Fruit fly (Drosophila melanogaster) whole organism, embryonic: ENCODE results near the gene CG14868.

Experiments
- Antp ChIP-seq: fragments of 200-800 bp; sonication (Bioruptor generic); optimal IDR thresholded peaks from 3 replicates; lab custom pipeline; 2016; ENCODE audit warnings: missing biosample characterization, missing genetic modification characterization
- B-H2 ChIP-seq: fragments of 200-800 bp; sonication (Bioruptor generic); optimal IDR thresholded peaks from 2 replicates; lab custom pipeline; 2018; ENCODE audit warnings: missing biosample characterization, mild to moderate bottlenecking, missing genetic modification characterization
- Blimp-1 ChIP-seq: fragments of 200-800 bp; sonication (Bioruptor generic); optimal IDR thresholded peaks from 3 replicates; lab custom pipeline; 2018; ENCODE audit warnings: missing biosample characterization, missing genetic modification characterization, mild to moderate bottlenecking, moderate library complexity, missing genetic modification reagents
- CG10147 ChIP-seq: fragments of 200-800 bp; sonication (Bioruptor generic); optimal IDR thresholded peaks from 2 replicates; lab custom pipeline; 2019; ENCODE audit warnings: missing biosample characterization, mild to moderate bottlenecking, missing genetic modification characterization, moderate library complexity
- CG10959 ChIP-seq: fragments of 200-800 bp; sonication (Bioruptor generic); IDR thresholded peaks from 2 replicates; pipeline ENCODE4 v1.3.6; 2022; ENCODE audit warnings: missing biosample characterization, missing genetic modification characterization
- CG14441 ChIP-seq: fragments of 200-800 bp; sonication (Bioruptor generic); IDR thresholded peaks from 2 replicates; pipeline ENCODE4 v1.3.6; 2022; ENCODE audit warnings: missing biosample characterization, missing genetic modification characterization
- CG15269 ChIP-seq: fragments of 200-800 bp; sonication (Bioruptor generic); optimal IDR thresholded peaks from 2 replicates; lab custom pipeline; 2018; ENCODE audit warnings: missing biosample characterization, mild to moderate bottlenecking, missing genetic modification characterization, moderate library complexity
- CG1603 ChIP-seq: fragments of 200-800 bp; sonication (Bioruptor generic); optimal IDR thresholded peaks from 2 replicates; lab custom pipeline; 2019; ENCODE audit warnings: missing biosample characterization, mild to moderate bottlenecking, missing genetic modification characterization, moderate library complexity
- CG16813 ChIP-seq: fragments of 200-800 bp; sonication (Bioruptor generic); IDR thresholded peaks from 3 replicates; pipeline ENCODE4 v1.3.6; 2022; ENCODE audit warnings: missing biosample characterization, missing genetic modification characterization; ENCODE audit not compliant: partially characterized antibody
- CG2712 ChIP-seq: fragments of 200-800 bp; optimal IDR thresholded peaks from 3 replicates; lab custom pipeline; 2019; ENCODE audit warnings: missing biosample characterization, mild to moderate bottlenecking, missing genetic modification characterization, moderate library complexity
- CG34376 ChIP-seq: fragments of 200-800 bp; sonication (Bioruptor generic); optimal IDR thresholded peaks from 2 replicates; lab custom pipeline; 2018; ENCODE audit warnings: missing biosample characterization, mild to moderate bottlenecking, missing genetic modification characterization
- CG5245 ChIP-seq: fragments of 200-800 bp; sonication (Bioruptor generic); optimal IDR thresholded peaks from 3 replicates; lab custom pipeline; 2016; ENCODE audit warnings: missing biosample characterization, missing genetic modification characterization
- CG6683 ChIP-seq: fragments of 200-800 bp; sonication (Bioruptor generic); optimal IDR thresholded peaks from 2 replicates; lab custom pipeline; 2017; ENCODE audit warnings: missing biosample characterization, mild to moderate bottlenecking, missing genetic modification characterization, missing genetic modification reagents
- CG7963 ChIP-seq: fragments of 200-800 bp; sonication (Bioruptor generic); IDR thresholded peaks from 3 replicates; pipeline ENCODE4 v1.3.6; 2022; ENCODE audit warnings: missing biosample characterization, missing genetic modification characterization; ENCODE audit not compliant: partially characterized antibody
- CG8388 ChIP-seq: fragments of 200-800 bp; sonication (Bioruptor generic); optimal IDR thresholded peaks from 2 replicates; lab custom pipeline; 2019; ENCODE audit warnings: missing biosample characterization, mild to moderate bottlenecking, missing genetic modification characterization, moderate library complexity
- CG8924 ChIP-seq: fragments of 200-800 bp; optimal IDR thresholded peaks from 3 replicates; lab custom pipeline; 2019; ENCODE audit warnings: missing biosample characterization, mild to moderate bottlenecking, missing genetic modification characterization, moderate library complexity
- Elba2 ChIP-seq: fragments of 200-800 bp; sonication (Bioruptor generic); optimal IDR thresholded peaks from 3 replicates; lab custom pipeline; 2016; ENCODE audit warnings: missing biosample characterization, missing genetic modification characterization
- Max ChIP-seq: fragments of 200-800 bp; sonication (Bioruptor generic); optimal IDR thresholded peaks from 2 replicates; lab custom pipeline; 2016; ENCODE audit warnings: missing biosample characterization, mild to moderate bottlenecking, missing genetic modification characterization
- Med ChIP-seq: fragments of 200-800 bp; sonication (Bioruptor generic); peaks from one replicate; lab custom pipeline; 2016; ENCODE audit warnings: missing biosample characterization, missing genetic modification characterization, mild to moderate bottlenecking, inconsistent platforms, moderate library complexity
- NC2α ChIP-seq: fragments of 200-800 bp; sonication (Bioruptor generic); optimal IDR thresholded peaks from 2 replicates; lab custom pipeline; 2016; ENCODE audit warnings: missing biosample characterization, missing genetic modification characterization
- Optix ChIP-seq: fragments of 200-800 bp; sonication (Bioruptor generic); IDR thresholded peaks from 3 replicates; pipeline ENCODE4 v1.3.6; 2022; ENCODE audit warnings: missing biosample characterization, missing genetic modification characterization
- Ptx1 ChIP-seq: fragments of 200-800 bp; sonication (Bioruptor generic); IDR thresholded peaks from 2 replicates; pipeline ENCODE4 v1.3.6; 2022; ENCODE audit warnings: missing biosample characterization, missing genetic modification characterization
- Xbp1 ChIP-seq: fragments of 200-800 bp; sonication (Bioruptor generic); optimal IDR thresholded peaks from 3 replicates; lab custom pipeline; 2016; ENCODE audit warnings: missing biosample characterization, mild to moderate bottlenecking, missing genetic modification characterization
- ap ChIP-seq: fragments of 200-800 bp; sonication (Bioruptor generic); IDR thresholded peaks from 2 replicates; pipeline ENCODE4 v1.3.6; 2022; ENCODE audit warnings: missing biosample characterization, missing genetic modification characterization
- bowl ChIP-seq: fragments of 200-800 bp; sonication (Bioruptor generic); IDR thresholded peaks from 2 replicates; pipeline ENCODE4 v1.3.6; 2022; ENCODE audit warnings: missing biosample characterization, missing genetic modification characterization
- cg ChIP-seq: fragments of 200-800 bp; sonication (Bioruptor generic); optimal IDR thresholded peaks from 3 replicates; lab custom pipeline; 2019; ENCODE audit warnings: missing biosample characterization, mild to moderate bottlenecking, missing genetic modification characterization, moderate library complexity
- chinmo ChIP-seq: fragments of 200-800 bp; sonication (Bioruptor generic); IDR thresholded peaks from 4 replicates; pipeline ENCODE4 v1.3.6; 2022; ENCODE audit warnings: missing biosample characterization, missing genetic modification characterization; ENCODE audit not compliant: partially characterized antibody
- crp ChIP-seq, 2 experiments: fragments of 200-800 bp; sonication (Bioruptor generic); optimal IDR thresholded peaks; 2 replicates in 1 of 2; 3 replicates in 1 of 2; lab custom pipeline; 2017; ENCODE audit warnings: missing biosample characterization in 2 of 2, missing genetic modification characterization in 2 of 2, mild to moderate bottlenecking in 1 of 2, moderate library complexity in 1 of 2
- dysf ChIP-seq: fragments of 200-800 bp; sonication (Bioruptor generic); IDR thresholded peaks from 3 replicates; pipeline ENCODE4 v1.3.6; 2022; ENCODE audit warnings: missing biosample characterization, missing genetic modification characterization
- esg ChIP-seq: fragments of 200-800 bp; sonication (Bioruptor generic); conservative IDR thresholded peaks from 2 replicates; pipeline ENCODE4 v1.3.6; 2022; ENCODE audit warnings: missing biosample characterization, missing genetic modification characterization
- fu2 ChIP-seq: fragments of 200-800 bp; sonication (Bioruptor generic); optimal IDR thresholded peaks from 2 replicates; lab custom pipeline; 2016; ENCODE audit warnings: missing biosample characterization, missing genetic modification characterization
- gce ChIP-seq: fragments of 200-800 bp; sonication (Bioruptor generic); IDR thresholded peaks from 3 replicates; pipeline ENCODE4 v1.3.6; 2022; ENCODE audit warnings: missing biosample characterization, missing genetic modification characterization
- grau ChIP-seq: fragments of 200-800 bp; optimal IDR thresholded peaks from 3 replicates; lab custom pipeline; 2019; ENCODE audit warnings: missing biosample characterization, mild to moderate bottlenecking, missing genetic modification characterization, moderate library complexity
- ind ChIP-seq: fragments of 200-800 bp; sonication (Bioruptor generic); optimal IDR thresholded peaks from 3 replicates; lab custom pipeline; 2016; ENCODE audit warnings: missing biosample characterization, missing genetic modification characterization
- jigr1 ChIP-seq: fragments of 200-800 bp; sonication (Bioruptor generic); IDR thresholded peaks from 3 replicates; pipeline ENCODE4 v1.3.6; 2022; ENCODE audit warnings: missing biosample characterization, missing genetic modification characterization
- kah ChIP-seq: fragments of 200-800 bp; sonication (Bioruptor generic); optimal IDR thresholded peaks from 2 replicates; lab custom pipeline; 2018; ENCODE audit warnings: missing biosample characterization, mild to moderate bottlenecking, missing genetic modification characterization
- lov ChIP-seq, 2 experiments: fragments of 200-800 bp in 1 of 2; fragments of >200 bp in 1 of 2; sonication (Bioruptor generic) in 1 of 2; IDR thresholded peaks in 1 of 2; optimal IDR thresholded peaks in 1 of 2; 2 replicates in 1 of 2; 3 replicates in 1 of 2; pipeline versions ENCODE4 v1.3.6 to Lab custom; 2017 to 2022; ENCODE audit warnings: missing biosample characterization in 1 of 2, missing genetic modification characterization in 1 of 2
- mld ChIP-seq: fragments of 200-800 bp; sonication (Bioruptor generic); IDR thresholded peaks from 3 replicates; pipeline ENCODE4 v1.3.6; 2022; ENCODE audit warnings: missing biosample characterization, missing genetic modification characterization; ENCODE audit not compliant: partially characterized antibody
- oc ChIP-seq: fragments of 200-800 bp; sonication (Bioruptor generic); optimal IDR thresholded peaks from 2 replicates; lab custom pipeline; 2018; ENCODE audit warnings: missing biosample characterization, mild to moderate bottlenecking, missing genetic modification characterization, moderate library complexity
- onecut ChIP-seq: fragments of 200-800 bp; sonication (Bioruptor generic); IDR thresholded peaks from 2 replicates; pipeline ENCODE4 v1.3.6; 2022; ENCODE audit warnings: missing biosample characterization, missing genetic modification characterization
- rib ChIP-seq: fragments of 200-800 bp; sonication (Bioruptor generic); IDR thresholded peaks from 2 replicates; pipeline ENCODE4 v1.3.6; 2022; ENCODE audit warnings: missing biosample characterization, missing genetic modification characterization
- row ChIP-seq: fragments of 200-800 bp; sonication (Bioruptor generic); IDR thresholded peaks from 3 replicates; pipeline ENCODE4 v1.3.6; 2022; ENCODE audit warnings: missing biosample characterization, missing genetic modification characterization
- seq ChIP-seq: fragments of 200-800 bp; sonication (Bioruptor generic); IDR thresholded peaks from 2 replicates; pipeline ENCODE4 v1.3.6; 2022; ENCODE audit warnings: missing biosample characterization, missing genetic modification characterization
- sob ChIP-seq: fragments of 200-800 bp; sonication (Bioruptor generic); IDR thresholded peaks from 2 replicates; pipeline ENCODE4 v1.3.6; 2022; ENCODE audit warnings: missing biosample characterization, missing genetic modification characterization
- ttk ChIP-seq: fragments of 200-800 bp; sonication (Bioruptor generic); IDR thresholded peaks from 2 replicates; pipeline ENCODE4 v2.1.2; 2022; ENCODE audit warnings: missing biosample characterization, missing genetic modification characterization
- vnd ChIP-seq: fragments of 200-800 bp; sonication (Bioruptor generic); IDR thresholded peaks from 3 replicates; pipeline ENCODE4 v1.3.6; 2022; ENCODE audit warnings: missing biosample characterization, missing genetic modification characterization; ENCODE audit not compliant: partially characterized antibody
- wek ChIP-seq: fragments of 200-800 bp; sonication (Bioruptor generic); optimal IDR thresholded peaks from 3 replicates; lab custom pipeline; 2018; ENCODE audit warnings: missing biosample characterization, mild to moderate bottlenecking, missing genetic modification characterization, moderate library complexity

CG14868 gene

DNA sequence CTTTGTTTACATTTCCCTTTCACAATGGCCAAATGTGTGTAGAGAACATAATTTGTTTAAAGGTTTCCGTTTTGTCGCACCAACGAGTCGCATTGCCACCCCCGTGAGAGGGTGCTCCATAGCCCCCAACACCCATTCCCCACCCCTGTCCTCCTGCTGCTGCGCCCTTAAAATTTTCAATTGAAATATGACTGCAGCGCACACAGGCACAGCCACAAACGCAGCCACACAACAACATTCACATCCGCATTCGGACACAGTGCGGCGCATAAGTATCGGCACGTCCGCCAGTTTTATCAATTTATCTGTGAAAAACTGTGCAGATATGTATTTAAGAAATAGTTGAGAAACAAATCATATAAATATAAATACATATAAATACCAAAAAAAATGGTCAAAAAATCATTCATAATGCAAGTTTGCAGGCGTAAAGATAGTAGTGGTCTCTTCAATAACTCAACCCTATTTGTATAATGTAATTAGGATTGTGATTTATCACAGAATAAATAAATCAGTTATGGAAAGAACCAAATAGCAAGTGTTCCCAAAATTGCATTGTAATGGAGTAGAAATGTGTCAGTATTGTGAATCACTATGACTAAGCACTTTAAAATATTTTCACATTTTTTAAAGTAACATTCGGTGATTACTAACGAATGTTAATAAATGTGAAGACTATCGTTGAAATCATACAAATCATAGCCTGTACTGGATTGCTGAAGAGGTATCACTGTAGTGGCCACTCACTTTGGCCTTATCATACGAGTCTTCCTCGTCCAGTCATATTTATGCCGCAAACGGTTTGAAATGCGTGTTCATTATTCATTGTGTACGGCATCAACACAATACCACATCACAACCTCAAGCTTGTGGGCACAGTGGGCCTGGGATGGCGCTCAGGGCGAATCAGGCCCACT lies 40.3 kb upstream of the CG14868 start (continued):
- TF ChIP-seq gce (GFP tag; lab: Robert Waterston, UW) (no peak), CG10959 (GFP tag; lab: Robert Waterston, UW) (no peak), Blimp-1 (GFP tag; lab: Kevin White, UChicago) (peak; percentile 36), Ptx1 (peak; percentile 33; the same call in 1 of the 2 replicates), CG2712 (peak; percentile 16), CG10147 (GFP tag; lab: Kevin White, UChicago) (no peak), ttk (GFP tag; lab: Robert Waterston, UW) (peak; percentile 52), B-H2 (GFP tag; lab: Kevin White, UChicago) (no peak), CG1603 (tag; lab: Kevin White, UChicago) (peak; percentile 28), oc (no peak), rib (GFP tag; lab: Robert Waterston, UW) (no peak), CG7963 (GFP tag; lab: Robert Waterston, UW) (no peak), grau (tag; lab: Kevin White, UChicago) (peak; percentile 65), fu2 (GFP tag; lab: Kevin White, UChicago) (no peak), ind (peak; percentile 4), dysf (GFP tag; lab: Robert Waterston, UW) (0 out of 3 replicates have a peak, but pooled peaks have one; percentile 12), vnd (GFP tag; lab: Robert Waterston, UW) (no peak), esg (GFP tag; lab: Robert Waterston, UW) (no peak), cg (GFP tag; lab: Kevin White, UChicago) (peak; percentile 75), CG16813 (GFP tag; lab: Robert Waterston, UW) (no peak), Antp (GFP tag; lab: Kevin White, UChicago) (no peak), CG8924 (tag; lab: Kevin White, UChicago) (no peak), onecut (GFP tag; lab: Robert Waterston, UW) (no peak), chinmo (0 out of 4 replicates have a peak, but pooled peaks have one; percentile 46), sob (GFP tag; lab: Robert Waterston, UW) (peak; percentile 41; the same call in 1 of the 2 replicates), CG34376 (no peak), crp (GFP tag; optimal IDR thresholded peaks at IDR 0.05; lab: Kevin White, UChicago) (no peak), Xbp1 (GFP tag; lab: Kevin White, UChicago) (no peak), jigr1 (GFP tag; lab: Robert Waterston, UW) (no peak), Optix (GFP tag; lab: Robert Waterston, UW) (peak; percentile 38; the same call in 1 of the 3 replicates), bowl (GFP tag; lab: Robert Waterston, UW) (no peak), ap (no peak), lov (optimal IDR thresholded peaks at IDR 0.05; lab: Kevin White, UChicago) (no peak), lov (GFP tag; IDR thresholded peaks at IDR 0.05; lab: Robert Waterston, UW) (no peak), Med (peak; percentile 80), CG8388 (GFP tag; lab: Kevin White, UChicago) (peak; percentile 98), wek (GFP tag; lab: Kevin White, UChicago) (no peak), row (peak; percentile 53; the same call in 2 of the 3 replicates), kah (GFP tag; lab: Kevin White, UChicago) (no peak), CG14441 (GFP tag; lab: Robert Waterston, UW) (peak; percentile 6; the same call in 1 of the 2 replicates), NC2α (GFP tag; lab: Kevin White, UChicago) (no peak), Max (GFP tag; lab: Kevin White, UChicago) (no peak), seq (GFP tag; lab: Robert Waterston, UW) (no peak), mld (GFP tag; lab: Robert Waterston, UW) (no peak), Elba2 (GFP tag; lab: Kevin White, UChicago) (no peak), CG15269 (tag; lab: Kevin White, UChicago) (no peak), CG5245 (GFP tag; lab: Kevin White, UChicago) (no peak), CG6683 (GFP tag; lab: Kevin White, UChicago) (no peak)
